Worm (Caenorhabditis elegans) whole organism, L4/young adult: ENCODE measurements around the gene srdh-1.

ENCODE experiments used
- W03F9.2 ChIP-seq: fragments of 150-350 bp; optimal IDR thresholded peaks from 2 replicates; lab custom pipeline; 2014; ENCODE audit warnings: missing biosample characterization, missing genetic modification characterization
- dao-5 ChIP-seq: sonication (generic microtip); optimal IDR thresholded peaks from 2 replicates; lab custom pipeline; 2016; ENCODE audit warnings: missing genotype, missing genetic modification characterization, moderate library complexity, missing compliant biosample characterization
- him-1 ChIP-seq: sonication (generic microtip); optimal IDR thresholded peaks from 2 replicates; lab custom pipeline; 2016; ENCODE audit warnings: missing genotype, missing genetic modification reagents, missing genetic modification characterization, missing compliant biosample characterization

DNA sequence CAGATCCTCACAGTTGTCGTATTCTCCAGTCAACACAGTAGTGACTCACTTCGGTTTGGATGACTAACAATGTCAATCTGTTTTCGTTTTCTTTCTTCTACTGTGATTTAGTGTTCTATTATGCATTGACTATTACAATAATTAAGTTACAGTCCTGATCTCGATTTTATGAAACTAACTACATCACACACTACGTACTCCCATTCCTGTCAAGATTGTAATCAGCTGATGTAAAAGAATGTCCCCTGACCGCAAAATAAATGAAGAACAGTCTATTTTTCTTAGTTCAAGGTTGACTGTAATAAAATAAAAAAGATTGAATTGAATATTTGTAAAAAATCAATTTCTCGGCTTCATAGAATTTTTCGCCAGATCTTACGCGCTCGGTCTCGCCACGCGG, 39.1 kb upstream of the srdh-1 start:
- no peak for TF ChIP-seq dao-5
- no peak for TF ChIP-seq him-1
- no peak for TF ChIP-seq W03F9.2 (tag; lab: Kevin White, UChicago)
